Worm (Caenorhabditis elegans): ENCODE data around the gene C17G10.1.

The C17G10.1 gene

ce11 chrII:5599326-5600044 is 3.1 kb downstream of the C17G10.1 start, which contains the start of gene C17G10.10 (continued):
- TF ChIP-seq egl-44 (GFP tag; IDR thresholded peaks at IDR 0.05): 0 out of 2 replicates have a peak, but pooled peaks have one; percentile 13
- peak; percentile 98 for TF ChIP-seq snpc-1.1 (tag; optimal IDR thresholded peaks at IDR 0.05; ENCODE audit: insufficient read depth)
- no peak for TF ChIP-seq F52B5.7 (tag; optimal IDR thresholded peaks at IDR 0.05)
- TF ChIP-seq sdz-38 (tag; optimal IDR thresholded peaks at IDR 0.05): no peak
- TF ChIP-seq F22D6.2 (tag; optimal IDR thresholded peaks at IDR 0.05): peak; percentile 19
- TF ChIP-seq Y95B8A.8 (GFP tag; IDR thresholded peaks at IDR 0.05): 0 out of 2 replicates have a peak, but pooled peaks have one; percentile 61
- peak; percentile 89 for TF ChIP-seq nfyb-1 (GFP tag; IDR thresholded peaks at IDR 0.05)
- peak; percentile 75 for TF ChIP-seq ceh-100 (GFP tag; IDR thresholded peaks at IDR 0.05)
- TF ChIP-seq attf-3 (GFP tag; conservative IDR thresholded peaks at IDR 0.05): no peak
- TF ChIP-seq Y53G8AR.9 (GFP tag; conservative IDR thresholded peaks at IDR 0.05): peak; percentile 64; the same call in 1 of the 2 replicates

ce11 chrII:5603194-5603593 is 6.8 kb downstream of the C17G10.1 start, which contains the start of gene C17G10.6:
Gene C17G10.6, minus strand, starts transcription at chrII:5603294.
- TF ChIP-seq egl-18 (GFP tag; IDR thresholded peaks at IDR 0.05) (no peak), sptf-2 (GFP tag; optimal IDR thresholded peaks at IDR 0.05) (no peak), pha-4 (tag; optimal IDR thresholded peaks at IDR 0.05) (no peak), bed-2 (GFP tag; IDR thresholded peaks at IDR 0.05) (no peak), efl-1 (GFP tag; optimal IDR thresholded peaks at IDR 0.05) (no peak), lir-1 (GFP tag; conservative IDR thresholded peaks at IDR 0.05) (no peak), T07F8.4 (tag; optimal IDR thresholded peaks at IDR 0.05) (no peak), B0261.1 (tag; optimal IDR thresholded peaks at IDR 0.05) (no peak), xnd-1 (tag; optimal IDR thresholded peaks at IDR 0.05) (no peak), F33H1.4 (GFP tag; IDR thresholded peaks at IDR 0.05) (no peak), mes-4 (tag; optimal IDR thresholded peaks at IDR 0.05) (no peak), mel-28 (tag; optimal IDR thresholded peaks at IDR 0.05; ENCODE audit: borderline replicate concordance) (no peak), rec-8 (tag; optimal IDR thresholded peaks at IDR 0.05) (no peak), hsf-1 (GFP tag; IDR thresholded peaks at IDR 0.05) (no peak)

- no peak for TF ChIP-seq F37B4.10 (GFP tag; IDR thresholded peaks at IDR 0.05)
- TF ChIP-seq lsy-27 (tag; optimal IDR thresholded peaks at IDR 0.05; ENCODE audit: borderline replicate concordance, insufficient read depth): no peak
- TF ChIP-seq chd-7 (tag; optimal IDR thresholded peaks at IDR 0.05): no peak
- no peak for TF ChIP-seq aptf-2 (GFP tag; conservative IDR thresholded peaks at IDR 0.05)
- TF ChIP-seq repo-1 (tag; optimal IDR thresholded peaks at IDR 0.05): no peak
- no peak for TF ChIP-seq hmg-1.2 (GFP tag; IDR thresholded peaks at IDR 0.05)
- no peak for TF ChIP-seq F10E7.11 (tag; optimal IDR thresholded peaks at IDR 0.05)
- no peak for TF ChIP-seq ceh-100 (GFP tag; IDR thresholded peaks at IDR 0.05)
Observed at ce11 chrII:5604441-5604840, 8.1 kb downstream of the C17G10.1 start.

ce11 chrII:5605538-5605945 is 9.2 kb downstream of the C17G10.1 start:
- TF ChIP-seq hmg-1.2 (GFP tag; IDR thresholded peaks at IDR 0.05): 0 out of 2 replicates have a peak, but pooled peaks have one; percentile 14
- no peak for TF ChIP-seq ztf-6 (GFP tag; IDR thresholded peaks at IDR 0.05)
- TF ChIP-seq athp-1 (tag; optimal IDR thresholded peaks at IDR 0.05): no peak
- TF ChIP-seq lin-40 (tag; optimal IDR thresholded peaks at IDR 0.05): peak; percentile 80
- TF ChIP-seq nhr-90 (tag; optimal IDR thresholded peaks at IDR 0.05): no peak
- TF ChIP-seq F57C9.4 (tag; optimal IDR thresholded peaks at IDR 0.05): no peak
- 0 out of 2 replicates have a peak, but pooled peaks have one; percentile 25 for TF ChIP-seq K11D2.4 (GFP tag; IDR thresholded peaks at IDR 0.05)
- TF ChIP-seq cebp-1 (GFP tag; IDR thresholded peaks at IDR 0.05): no peak
- no peak for TF ChIP-seq cebp-1 (tag; optimal IDR thresholded peaks at IDR 0.05)
- TF ChIP-seq mcd-1 (GFP tag; IDR thresholded peaks at IDR 0.05): 0 out of 2 replicates have a peak, but pooled peaks have one; percentile 14
- TF ChIP-seq madf-6 (GFP tag; IDR thresholded peaks at IDR 0.05): no peak
- TF ChIP-seq ceh-79 (tag; optimal IDR thresholded peaks at IDR 0.05): no peak
- TF ChIP-seq aptf-3 (GFP tag; IDR thresholded peaks at IDR 0.05): no peak
- TF ChIP-seq nfya-1 (tag; optimal IDR thresholded peaks at IDR 0.05; ENCODE audit: borderline replicate concordance, insufficient read depth): no peak

Data from whole organism, young adult.